Worm (Caenorhabditis elegans) whole organism, L1 larva: ENCODE data around the gene xpc-1.

Source experiments
- elt-2 ChIP-seq: sonication (generic microtip); optimal IDR thresholded peaks from 2 replicates; lab custom pipeline; 2016; ENCODE audit warnings: missing genetic modification characterization, mild to moderate bottlenecking, inconsistent platforms, missing compliant biosample characterization, missing genetic modification reagents
- fos-1 ChIP-seq: fragments of 150-350 bp; optimal IDR thresholded peaks from 2 replicates; lab custom pipeline; 2014; ENCODE audit warnings: missing biosample characterization, missing genetic modification characterization
- nhr-12 ChIP-seq: sonication (generic microtip); optimal IDR thresholded peaks from 2 replicates; lab custom pipeline; 2017; ENCODE audit warnings: missing biosample characterization, missing genetic modification characterization
- ztf-4 ChIP-seq: fragments of 150-350 bp; optimal IDR thresholded peaks from 2 replicates; lab custom pipeline; 2014; ENCODE audit warnings: missing biosample characterization, missing genetic modification characterization

ce11 chrIV:1959554-1959953, 33.3 kb upstream of the xpc-1 start, which contains the start of gene tdpo-1:
- TF ChIP-seq elt-2 (tag; lab: Kevin White, UChicago) (no peak), ztf-4 (tag; lab: Kevin White, UChicago) (no peak), fos-1 (no peak), nhr-12 (tag; lab: Kevin White, UChicago) (no peak)
